Fruit fly (Drosophila melanogaster) whole organism, wandering third instar larva: ENCODE results near the gene Gr8a.

Experiments
- Myc ChIP-seq: fragments of >200 bp; optimal IDR thresholded peaks from 2 replicates; lab custom pipeline; 2017
- ey ChIP-seq: fragments of 200-800 bp; sonication (Bioruptor generic); optimal IDR thresholded peaks from 2 replicates; lab custom pipeline; 2016; ENCODE audit warnings: missing biosample characterization, missing genetic modification characterization

DNA sequence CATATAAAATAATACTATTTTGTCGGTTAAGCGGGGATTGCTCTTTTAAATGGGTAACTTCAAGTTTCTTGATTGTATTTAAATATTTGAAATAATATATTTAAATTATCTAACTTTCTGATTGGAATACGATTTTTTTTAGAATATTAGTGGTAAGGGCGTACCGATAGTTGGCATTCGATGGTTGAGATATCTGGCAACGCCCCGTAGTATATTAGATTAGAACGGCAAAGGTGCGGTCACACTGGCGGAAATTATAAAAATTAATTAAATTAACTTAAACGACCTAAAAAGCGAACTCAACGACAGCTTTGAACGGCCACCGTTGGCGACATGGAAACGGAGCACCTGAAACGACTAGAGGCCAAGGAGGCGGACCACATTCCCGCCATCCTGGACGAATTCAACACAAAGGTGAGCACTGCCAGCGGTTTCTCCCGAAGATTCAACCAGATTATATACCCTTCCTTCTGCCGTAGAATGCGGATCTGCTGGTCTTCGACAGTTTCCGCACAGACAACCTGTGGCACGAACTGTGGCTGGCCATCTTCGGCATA is 29.1 kb downstream of the Gr8a start, which contains the start of gene ric8a:
- no peak for TF ChIP-seq ey (GFP tag; lab: Kevin White, UChicago)
- no peak for TF ChIP-seq Myc
